Fruit fly (Drosophila melanogaster) whole organism, embryonic: Measurements from ENCODE around the gene Uba5.

Source experiments
- Atf6 ChIP-seq: fragments of 200-800 bp; sonication (Bioruptor generic); IDR thresholded peaks from 2 replicates; pipeline ENCODE4 v1.3.6; 2022; ENCODE audit warnings: missing biosample characterization, missing genetic modification characterization
- Bdp1 ChIP-seq: fragments of 200-800 bp; sonication (Bioruptor generic); optimal IDR thresholded peaks from 3 replicates; lab custom pipeline; 2016; ENCODE audit warnings: missing biosample characterization, missing genetic modification characterization
- C15 ChIP-seq: fragments of 200-800 bp; sonication (Bioruptor generic); IDR thresholded peaks from 3 replicates; pipeline ENCODE4 v1.3.6; 2022; ENCODE audit warnings: missing biosample characterization, missing genetic modification characterization
- CG13287 ChIP-seq: fragments of 200-800 bp; sonication (Bioruptor generic); IDR thresholded peaks from 2 replicates; pipeline ENCODE4 v1.3.6; 2022; ENCODE audit warnings: missing biosample characterization, missing genetic modification characterization; ENCODE audit not compliant: partially characterized antibody
- CG14014 ChIP-seq: fragments of 200-800 bp; sonication (Bioruptor generic); IDR thresholded peaks from 2 replicates; pipeline ENCODE4 v1.3.6; 2022; ENCODE audit warnings: missing biosample characterization, missing genetic modification characterization
- CG1603 ChIP-seq: fragments of 200-800 bp; sonication (Bioruptor generic); optimal IDR thresholded peaks from 2 replicates; lab custom pipeline; 2019; ENCODE audit warnings: missing biosample characterization, mild to moderate bottlenecking, missing genetic modification characterization, moderate library complexity
- CG2678 ChIP-seq: fragments of 200-800 bp; sonication (Bioruptor generic); optimal IDR thresholded peaks from 3 replicates; lab custom pipeline; 2019; ENCODE audit warnings: missing biosample characterization, mild to moderate bottlenecking, missing genetic modification characterization, moderate library complexity
- CG34422 ChIP-seq: fragments of 200-800 bp; sonication (Bioruptor generic); IDR thresholded peaks from 3 replicates; pipeline ENCODE4 v1.3.6; 2022; ENCODE audit warnings: missing biosample characterization, missing genetic modification characterization
- CG4360 ChIP-seq: fragments of 200-800 bp; sonication (Bioruptor generic); IDR thresholded peaks from 2 replicates; pipeline ENCODE4 v1.3.6; 2022; ENCODE audit warnings: missing biosample characterization, missing genetic modification characterization
- CG6854 ChIP-seq: fragments of 200-800 bp; sonication (Bioruptor generic); optimal IDR thresholded peaks from 3 replicates; lab custom pipeline; 2017; ENCODE audit warnings: missing biosample characterization, mild to moderate bottlenecking, missing genetic modification characterization
- CG9817 ChIP-seq: fragments of 200-800 bp; sonication (Bioruptor generic); optimal IDR thresholded peaks from 2 replicates; lab custom pipeline; 2018; ENCODE audit warnings: missing biosample characterization, mild to moderate bottlenecking, missing genetic modification characterization, moderate library complexity
- CTCF ChIP-seq: fragments of 200-800 bp; sonication (Bioruptor generic); optimal IDR thresholded peaks from 2 replicates; lab custom pipeline; 2017; ENCODE audit warnings: missing biosample characterization, mild to moderate bottlenecking, missing genetic modification characterization, moderate library complexity
- Camta ChIP-seq: fragments of 200-800 bp; sonication (Bioruptor generic); optimal IDR thresholded peaks from 2 replicates; lab custom pipeline; 2016; ENCODE audit warnings: missing biosample characterization, missing genetic modification characterization
- CkIIα-i1 ChIP-seq: fragments of 200-800 bp; sonication (Bioruptor generic); IDR thresholded peaks from 2 replicates; pipeline ENCODE4 v1.3.6; 2022; ENCODE audit warnings: missing biosample characterization, missing genetic modification characterization
- Dek ChIP-seq: fragments of 200-800 bp; sonication (Bioruptor generic); optimal IDR thresholded peaks from 3 replicates; lab custom pipeline; 2019; ENCODE audit warnings: missing biosample characterization, mild to moderate bottlenecking, missing genetic modification characterization, moderate library complexity
- Dfd ChIP-seq, 2 experiments: fragments of >200 bp; optimal IDR thresholded peaks; 2 replicates each; lab custom pipeline; 2017; ENCODE audit warnings: missing biosample characterization in 2 of 2, missing genetic modification characterization in 2 of 2
- Dp ChIP-seq: fragments of 200-800 bp; sonication (Bioruptor generic); optimal IDR thresholded peaks from 2 replicates; lab custom pipeline; 2018; ENCODE audit warnings: missing biosample characterization, mild to moderate bottlenecking, missing genetic modification characterization, moderate library complexity
- E2f2 ChIP-seq: fragments of 200-800 bp; sonication (Bioruptor generic); IDR thresholded peaks from 2 replicates; pipeline ENCODE4 v1.3.6; 2022; ENCODE audit warnings: missing biosample characterization, missing genetic modification characterization
- Fer1 ChIP-seq: fragments of 200-800 bp; sonication (Bioruptor generic); optimal IDR thresholded peaks from 2 replicates; lab custom pipeline; 2017; ENCODE audit warnings: missing biosample characterization, mild to moderate bottlenecking, missing genetic modification characterization
- HHEX ChIP-seq: fragments of 200-800 bp; sonication (Bioruptor generic); optimal IDR thresholded peaks from 3 replicates; lab custom pipeline; 2017; ENCODE audit warnings: missing biosample characterization, mild to moderate bottlenecking, missing genetic modification characterization, missing genetic modification reagents
- Med ChIP-seq: fragments of 200-800 bp; sonication (Bioruptor generic); peaks from one replicate; lab custom pipeline; 2016; ENCODE audit warnings: missing biosample characterization, missing genetic modification characterization, mild to moderate bottlenecking, inconsistent platforms, moderate library complexity
- Myb ChIP-seq: fragments of 200-800 bp; sonication (Bioruptor generic); optimal IDR thresholded peaks from 2 replicates; lab custom pipeline; 2016; ENCODE audit warnings: missing biosample characterization, missing genetic modification characterization
- Pdp1 ChIP-seq, 2 experiments: fragments of 200-800 bp; sonication (Bioruptor generic); optimal IDR thresholded peaks; 3 replicates each; lab custom pipeline; 2016; ENCODE audit warnings: missing biosample characterization in 2 of 2, missing genetic modification characterization in 2 of 2, mild to moderate bottlenecking in 1 of 2, moderate library complexity in 1 of 2
- Rfx ChIP-seq: fragments of 200-800 bp; sonication (Bioruptor generic); IDR thresholded peaks from 2 replicates; pipeline ENCODE4 v1.3.6; 2022; ENCODE audit warnings: missing biosample characterization, missing genetic modification characterization
- Sry-β ChIP-seq: fragments of 200-800 bp; sonication (Bioruptor generic); optimal IDR thresholded peaks from 2 replicates; lab custom pipeline; 2018; ENCODE audit warnings: missing biosample characterization, mild to moderate bottlenecking, missing genetic modification characterization, moderate library complexity
- amos ChIP-seq: fragments of 200-800 bp; sonication (Bioruptor generic); IDR thresholded peaks from 2 replicates; pipeline ENCODE4 v1.3.6; 2022; ENCODE audit warnings: missing biosample characterization, missing genetic modification characterization; ENCODE audit not compliant: partially characterized antibody
- bbx ChIP-seq: fragments of 200-800 bp; sonication (Bioruptor generic); IDR thresholded peaks from 2 replicates; pipeline ENCODE4 v1.3.6; 2022; ENCODE audit warnings: missing biosample characterization, missing genetic modification characterization; ENCODE audit not compliant: partially characterized antibody
- bigmax ChIP-seq: fragments of 200-800 bp; sonication (Bioruptor generic); optimal IDR thresholded peaks from 2 replicates; lab custom pipeline; 2018; ENCODE audit warnings: missing biosample characterization, mild to moderate bottlenecking, missing genetic modification characterization
- chn ChIP-seq: fragments of 200-800 bp; sonication (Bioruptor generic); optimal IDR thresholded peaks from 2 replicates; lab custom pipeline; 2016; ENCODE audit warnings: missing biosample characterization, missing genetic modification characterization
- ci ChIP-seq: fragments of 200-800 bp; sonication (Bioruptor generic); IDR thresholded peaks from 3 replicates; pipeline ENCODE4 v1.3.6; 2022; ENCODE audit warnings: missing biosample characterization, missing genetic modification characterization
- exex ChIP-seq: fragments of 200-800 bp; sonication (Bioruptor generic); optimal IDR thresholded peaks from 4 replicates; lab custom pipeline; 2018; ENCODE audit warnings: missing biosample characterization, mild to moderate bottlenecking, missing genetic modification characterization, moderate library complexity
- fd102C ChIP-seq: fragments of 200-800 bp; sonication (Bioruptor generic); optimal IDR thresholded peaks from 2 replicates; lab custom pipeline; 2018; ENCODE audit warnings: missing biosample characterization, mild to moderate bottlenecking, missing genetic modification characterization, moderate library complexity
- grn ChIP-seq: fragments of 200-800 bp; sonication (Bioruptor generic); optimal IDR thresholded peaks from 3 replicates; lab custom pipeline; 2017; ENCODE audit warnings: missing biosample characterization, missing genetic modification characterization
- knrl ChIP-seq: fragments of 200-800 bp; sonication (Bioruptor generic); IDR thresholded peaks from 3 replicates; pipeline ENCODE4 v1.3.6; 2022; ENCODE audit warnings: missing biosample characterization, missing genetic modification characterization; ENCODE audit not compliant: partially characterized antibody
- lbe ChIP-seq: fragments of 200-800 bp; sonication (Bioruptor generic); optimal IDR thresholded peaks from 2 replicates; lab custom pipeline; 2016; ENCODE audit warnings: missing biosample characterization, mild to moderate bottlenecking, missing genetic modification characterization
- lilli ChIP-seq: fragments of 200-800 bp; sonication (Bioruptor generic); optimal IDR thresholded peaks from 3 replicates; lab custom pipeline; 2016; ENCODE audit warnings: missing biosample characterization, missing genetic modification characterization
- mirr ChIP-seq: fragments of 200-800 bp; sonication (Bioruptor generic); optimal IDR thresholded peaks from 3 replicates; lab custom pipeline; 2018; ENCODE audit warnings: missing biosample characterization, mild to moderate bottlenecking, missing genetic modification characterization
- psq ChIP-seq: fragments of 200-800 bp; sonication (Bioruptor generic); optimal IDR thresholded peaks from 2 replicates; lab custom pipeline; 2017; ENCODE audit warnings: missing biosample characterization, missing genetic modification characterization
- pzg ChIP-seq: fragments of 200-800 bp; sonication (Bioruptor generic); optimal IDR thresholded peaks from 3 replicates; lab custom pipeline; 2018; ENCODE audit warnings: missing biosample characterization, mild to moderate bottlenecking, missing genetic modification characterization, moderate library complexity
- stwl ChIP-seq: fragments of 200-800 bp; sonication (Bioruptor generic); optimal IDR thresholded peaks from 3 replicates; lab custom pipeline; 2018; ENCODE audit warnings: missing biosample characterization, mild to moderate bottlenecking, missing genetic modification characterization, moderate library complexity
- toy ChIP-seq: fragments of 200-800 bp; sonication (Bioruptor generic); IDR thresholded peaks from 2 replicates; pipeline ENCODE4 v1.3.6; 2022; ENCODE audit warnings: missing biosample characterization, missing genetic modification characterization
- twi ChIP-seq: fragments of 200-800 bp; optimal IDR thresholded peaks from 2 replicates; lab custom pipeline; 2019; ENCODE audit warnings: missing biosample characterization, mild to moderate bottlenecking, missing genetic modification characterization, moderate library complexity
- tx ChIP-seq: fragments of 200-800 bp; sonication (Bioruptor generic); optimal IDR thresholded peaks from 2 replicates; lab custom pipeline; 2016; ENCODE audit warnings: missing biosample characterization, missing genetic modification characterization

Gene Uba5

dm6 chrX:11454189-11454882, 29.0 kb upstream of the Uba5 start, which contains the start of the genes Evi5 and HP5 (continued):
- TF ChIP-seq CG4360 (GFP tag; lab: Robert Waterston, UW) (no peak), Atf6 (GFP tag; lab: Robert Waterston, UW) (peak; percentile 49; the same call in 1 of the 2 replicates)

- TF ChIP-seq toy (GFP tag; lab: Robert Waterston, UW) (no peak), lbe (GFP tag; lab: Kevin White, UChicago) (no peak), lilli (no peak), C15 (GFP tag; lab: Robert Waterston, UW) (no peak), knrl (no peak), CG9817 (tag; lab: Kevin White, UChicago) (no peak), HHEX (no peak), Sry-β (no peak), chn (GFP tag; lab: Kevin White, UChicago) (no peak), tx (GFP tag; lab: Kevin White, UChicago) (no peak), twi (no peak), mirr (GFP tag; lab: Kevin White, UChicago) (no peak), psq (no peak), Bdp1 (GFP tag; lab: Kevin White, UChicago) (no peak), Rfx (GFP tag; lab: Robert Waterston, UW) (no peak), CG2678 (tag; lab: Kevin White, UChicago) (no peak), Dek (no peak), Fer1 (GFP tag; lab: Kevin White, UChicago) (no peak), bigmax (no peak)
Observed at dm6 chrX:11457149-11457548, 26.2 kb upstream of the Uba5 start.

- TF ChIP-seq bbx (GFP tag; lab: Robert Waterston, UW) = peak; percentile 14; the same call in 1 of the 2 replicates
- TF ChIP-seq CTCF (GFP tag; lab: Kevin White, UChicago) = peak; percentile 57
- no peak for TF ChIP-seq CkIIα-i1
- TF ChIP-seq Dfd (GFP tag; optimal IDR thresholded peaks at IDR 0.05; lab: Kevin White, UChicago) = no peak
- TF ChIP-seq amos (GFP tag; lab: Robert Waterston, UW) = 0 out of 2 replicates have a peak, but pooled peaks have one; percentile 9
- peak; percentile 42; the same call in 1 of the 2 replicates for TF ChIP-seq CG13287 (GFP tag; lab: Robert Waterston, UW)
- TF ChIP-seq pzg (GFP tag; lab: Kevin White, UChicago) = peak; percentile 20
- TF ChIP-seq E2f2 = peak; percentile 72
- peak; percentile 70 for TF ChIP-seq Dp (GFP tag; lab: Kevin White, UChicago)
- peak; percentile 63 for TF ChIP-seq Med (GFP tag; lab: Kevin White, UChicago)
- peak in 1 of 2 experiments; percentile 51 for TF ChIP-seq Pdp1 (GFP tag; optimal IDR thresholded peaks at IDR 0.05; lab: Kevin White, UChicago)
- TF ChIP-seq CG1603 (tag; lab: Kevin White, UChicago) = peak; percentile 10
- TF ChIP-seq fd102C (GFP tag; lab: Kevin White, UChicago) = no peak
- 0 out of 3 replicates have a peak, but pooled peaks have one; percentile 20 for TF ChIP-seq CG34422 (GFP tag; lab: Robert Waterston, UW)
- no peak for TF ChIP-seq Camta
- TF ChIP-seq grn (GFP tag; lab: Kevin White, UChicago) = no peak
- no peak for TF ChIP-seq exex (tag; lab: Kevin White, UChicago)
- TF ChIP-seq stwl = peak; percentile 14
- no peak; the same call in 2 of the 3 replicates for TF ChIP-seq ci
- TF ChIP-seq CG6854 (GFP tag; lab: Kevin White, UChicago) = no peak
- no peak for TF ChIP-seq CG14014 (GFP tag; lab: Robert Waterston, UW)
- TF ChIP-seq Myb = peak; percentile 34
Observed at dm6 chrX:11458912-11459836, 24.1 kb upstream of the Uba5 start, which contains the start of gene CG43155. Gene CG43155, plus strand, starts transcription at chrX:11459786.
